Worm (Caenorhabditis elegans) whole organism, L2 larva: Measurements from ENCODE around the gene fbxa-210.

ENCODE experiments used
- C34F6.9 ChIP-seq: fragments of 150-350 bp; optimal IDR thresholded peaks from 2 replicates; lab custom pipeline; 2014; ENCODE audit warnings: missing biosample characterization, missing genetic modification characterization
- ama-1 ChIP-seq: fragments of 150-350 bp; optimal IDR thresholded peaks from 2 replicates; lab custom pipeline; 2018; ENCODE audit warnings: inconsistent platforms
- blmp-1 ChIP-seq: sonication (generic microtip); optimal IDR thresholded peaks from 2 replicates; lab custom pipeline; 2017; ENCODE audit warnings: missing genetic modification characterization, mild to moderate bottlenecking, missing compliant biosample characterization, antibody characterized with exemption, moderate library complexity; ENCODE audit not compliant: insufficient read depth
- ceh-82 ChIP-seq: fragments of 150-350 bp; optimal IDR thresholded peaks from 2 replicates; lab custom pipeline; 2014; ENCODE audit warnings: missing biosample characterization, missing genetic modification characterization
- fos-1 ChIP-seq: fragments of 150-350 bp; optimal IDR thresholded peaks from 2 replicates; lab custom pipeline; 2014; ENCODE audit warnings: missing biosample characterization, missing genetic modification characterization
- lin-11 ChIP-seq: fragments of 150-350 bp; sonication (generic microtip); optimal IDR thresholded peaks from 2 replicates; lab custom pipeline; 2014; ENCODE audit warnings: missing biosample characterization, missing genetic modification characterization, inconsistent platforms, mixed read lengths
- lin-13 ChIP-seq: fragments of 150-350 bp; optimal IDR thresholded peaks from 2 replicates; lab custom pipeline; 2014; ENCODE audit warnings: missing biosample characterization, missing genetic modification reagents, missing genetic modification characterization
- mdl-1 ChIP-seq, 2 experiments: fragments of 150-350 bp in 1 of 2; sonication (generic microtip) in 1 of 2; optimal IDR thresholded peaks; 2 replicates each; lab custom pipeline; 2017; ENCODE audit warnings: missing biosample characterization in 2 of 2, missing genetic modification characterization in 2 of 2
- nhr-21 ChIP-seq: fragments of 150-350 bp; optimal IDR thresholded peaks from 2 replicates; lab custom pipeline; 2014; ENCODE audit warnings: missing biosample characterization, missing genetic modification characterization
- skn-1 ChIP-seq: sonication (generic microtip); optimal IDR thresholded peaks from 2 replicates; lab custom pipeline; 2017; ENCODE audit warnings: missing biosample characterization, missing genetic modification characterization
- sma-9 ChIP-seq, 2 experiments: fragments of 150-350 bp in 1 of 2; sonication (generic microtip) in 1 of 2; optimal IDR thresholded peaks; 2 replicates each; lab custom pipeline; 2014 to 2016; ENCODE audit warnings: missing genetic modification characterization in 2 of 2, mild to moderate bottlenecking in 1 of 2, missing biosample characterization in 1 of 2, missing compliant biosample characterization in 1 of 2, missing genetic modification reagents in 1 of 2, moderate library complexity in 1 of 2
- unc-39 ChIP-seq: fragments of 150-350 bp; optimal IDR thresholded peaks from 2 replicates; lab custom pipeline; 2014; ENCODE audit warnings: missing biosample characterization, missing genetic modification characterization
- unc-62 ChIP-seq: fragments of 150-350 bp; optimal IDR thresholded peaks from 2 replicates; lab custom pipeline; 2014; ENCODE audit warnings: missing biosample characterization, missing genetic modification reagents, missing genetic modification characterization
- ztf-4 ChIP-seq: fragments of 150-350 bp; optimal IDR thresholded peaks from 2 replicates; lab custom pipeline; 2014; ENCODE audit warnings: missing biosample characterization, missing genetic modification characterization

ce11 chrV:18144442-18144841 lies 19.3 kb downstream of the fbxa-210 start:
- no peak for TF ChIP-seq unc-62 (GFP tag; lab: Kevin White, UChicago)
- TF ChIP-seq ceh-82 (tag; lab: Kevin White, UChicago), result no peak
- TF ChIP-seq lin-11, result no peak
- no peak for TF ChIP-seq nhr-21 (tag; lab: Kevin White, UChicago)
- no peak for TF ChIP-seq sma-9 (GFP tag; optimal IDR thresholded peaks at IDR 0.05; lab: Kevin White, UChicago)
- TF ChIP-seq sma-9 (tag; optimal IDR thresholded peaks at IDR 0.05; lab: Kevin White, UChicago), result no peak
- no peak for TF ChIP-seq fos-1 (tag; lab: Kevin White, UChicago)
- TF ChIP-seq unc-39, result no peak
- no peak for TF ChIP-seq ztf-4 (tag; lab: Kevin White, UChicago)
- no peak for TF ChIP-seq mdl-1 (tag; optimal IDR thresholded peaks at IDR 0.05; lab: Kevin White, UChicago)
- no peak for TF ChIP-seq skn-1
- TF ChIP-seq ama-1 (lab: Kevin White, UChicago), result no peak
- TF ChIP-seq blmp-1, result no peak
- no peak for TF ChIP-seq lin-13 (GFP tag; lab: Kevin White, UChicago)
- no peak for TF ChIP-seq C34F6.9 (tag; lab: Kevin White, UChicago)
